Worm (Caenorhabditis elegans) whole organism, L4 larva: ENCODE data around the gene T23G5.2.

ENCODE experiments used
- Y5F2A.4 ChIP-seq: fragments of 200-800 bp; sonication (Bioruptor generic); optimal IDR thresholded peaks from 2 replicates; lab custom pipeline; 2018; ENCODE audit warnings: mild to moderate bottlenecking, missing genetic modification characterization, missing compliant biosample characterization
- ZK546.5 ChIP-seq, 2 experiments: sonication (generic microtip); optimal IDR thresholded peaks; 2 replicates each; lab custom pipeline; 2017; ENCODE audit warnings: missing biosample characterization in 2 of 2, missing genetic modification characterization in 2 of 2
- ama-1 ChIP-seq: fragments of 150-350 bp; optimal IDR thresholded peaks from 2 replicates; lab custom pipeline; 2014; ENCODE audit warnings: inconsistent platforms, mixed read lengths
- egl-43 ChIP-seq: fragments of 200-800 bp; sonication (Bioruptor generic); IDR thresholded peaks from 2 replicates; pipeline ENCODE4 v1.3.6; 2022; ENCODE audit warnings: missing genetic modification reagents, missing genetic modification characterization, missing compliant biosample characterization
- fos-1 ChIP-seq: fragments of 150-350 bp; optimal IDR thresholded peaks from 2 replicates; lab custom pipeline; 2014; ENCODE audit warnings: missing biosample characterization, missing genetic modification characterization
- mdl-1 ChIP-seq, 2 experiments: fragments of 150-350 bp in 1 of 2; sonication (generic microtip) in 1 of 2; optimal IDR thresholded peaks; 2 replicates each; lab custom pipeline; 2014 to 2017; ENCODE audit warnings: missing biosample characterization in 2 of 2, missing genetic modification characterization in 2 of 2
- nhr-10 ChIP-seq: fragments of 150-350 bp; optimal IDR thresholded peaks from 2 replicates; lab custom pipeline; 2014; ENCODE audit warnings: missing biosample characterization, missing genetic modification characterization
- php-3 ChIP-seq: fragments of 200-800 bp; sonication (Bioruptor generic); IDR thresholded peaks from 2 replicates; pipeline ENCODE4 v1.3.6; 2022; ENCODE audit warnings: missing genetic modification reagents, missing genetic modification characterization, missing compliant biosample characterization
- tra-1 ChIP-seq: fragments of 200-800 bp; sonication (Bioruptor generic); IDR thresholded peaks from 2 replicates; pipeline ENCODE4 v1.3.6; 2022; ENCODE audit warnings: missing genetic modification reagents, missing genetic modification characterization, missing compliant biosample characterization
- unc-62 ChIP-seq, 3 experiments: fragments of 150-350 bp in 1 of 3; sonication (generic microtip); optimal IDR thresholded peaks in 2 of 3; peaks in 1 of 3; 1 replicate in 1 of 3; 2 replicates in 2 of 3; lab custom pipeline; 2014 to 2017; ENCODE audit warnings: missing biosample characterization in 3 of 3, missing genetic modification characterization in 3 of 3, missing genetic modification reagents in 3 of 3, missing genotype in 1 of 3

DNA sequence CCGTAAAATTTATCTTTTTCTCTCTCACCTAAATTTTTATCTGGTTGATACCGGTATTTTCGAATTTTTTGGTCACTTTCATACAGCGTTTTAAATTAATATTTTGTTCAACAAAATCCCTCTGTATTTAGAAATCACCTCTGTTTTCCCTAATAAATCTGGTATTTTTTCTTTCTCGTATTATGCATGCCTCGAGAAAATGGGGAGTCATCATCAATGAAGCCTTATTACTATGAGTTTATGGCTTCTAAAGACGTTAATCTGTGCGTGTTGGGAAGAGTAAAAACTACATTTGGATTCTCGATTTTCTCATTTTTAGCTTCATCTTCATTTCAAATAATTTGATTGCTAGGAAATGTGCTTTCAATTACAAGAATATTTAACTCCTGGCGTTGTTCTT is 50.4 kb downstream of the T23G5.2 start, which contains the start of gene ZC84.7:
- TF ChIP-seq mdl-1 (tag; optimal IDR thresholded peaks at IDR 0.05; lab: Kevin White, UChicago) (no peak), unc-62 (GFP tag; optimal IDR thresholded peaks at IDR 0.05 in 1 of 2; lab: Kevin White, UChicago) (no peak), unc-62 (tag; optimal IDR thresholded peaks at IDR 0.05; lab: Kevin White, UChicago) (no peak), tra-1 (GFP tag; lab: Robert Waterston, UW) (no peak), ZK546.5 (tag; optimal IDR thresholded peaks at IDR 0.05; lab: Kevin White, UChicago) (no peak), nhr-10 (tag; lab: Kevin White, UChicago) (no peak), php-3 (no peak), Y5F2A.4 (GFP tag; lab: Kevin White, UChicago) (no peak), egl-43 (no peak), ama-1 (lab: Kevin White, UChicago) (no peak), fos-1 (tag; lab: Kevin White, UChicago) (no peak)
